Worm (Caenorhabditis elegans): ENCODE data around the gene T06C12.11.

ce11 chrV:15870356-15870755 lies 22.4 kb upstream of the T06C12.11 start, which contains the start of gene str-57:
- TF ChIP-seq pqm-1 (tag; optimal IDR thresholded peaks at IDR 0.05), result no peak
- no peak for TF ChIP-seq rnt-1 (tag; optimal IDR thresholded peaks at IDR 0.05)
- TF ChIP-seq lin-11 (tag; optimal IDR thresholded peaks at IDR 0.05), result no peak
- TF ChIP-seq ceh-2 (tag; optimal IDR thresholded peaks at IDR 0.05), result no peak
- no peak for TF ChIP-seq unc-86 (tag; optimal IDR thresholded peaks at IDR 0.05)
- TF ChIP-seq syd-9 (tag; optimal IDR thresholded peaks at IDR 0.05), result no peak
- TF ChIP-seq pha-4 (tag; optimal IDR thresholded peaks at IDR 0.05), result no peak
- TF ChIP-seq nhr-232 (tag; optimal IDR thresholded peaks at IDR 0.05), result no peak
- TF ChIP-seq ceh-34 (tag; optimal IDR thresholded peaks at IDR 0.05), result no peak
- no peak for TF ChIP-seq fkh-10 (GFP tag; optimal IDR thresholded peaks at IDR 0.05)

All from whole organism, late embryonic.